Worm (Caenorhabditis elegans) whole organism, L2 larva: ENCODE data around the gene F23F12.13.
A peak's percentile ranks its signal among the peaks of the same experiment; 100 is the strongest.

Source experiments
- C34F6.9 ChIP-seq: fragments of 150-350 bp; optimal IDR thresholded peaks from 2 replicates; lab custom pipeline; 2014; ENCODE audit warnings: missing biosample characterization, missing genetic modification characterization
- F13H6.1 ChIP-seq: sonication (generic microtip); optimal IDR thresholded peaks from 2 replicates; lab custom pipeline; 2016; ENCODE audit warnings: missing genetic modification characterization, missing compliant biosample characterization
- R02D3.7 ChIP-seq: fragments of 150-350 bp; optimal IDR thresholded peaks from 2 replicates; lab custom pipeline; 2014; ENCODE audit warnings: missing biosample characterization, missing genetic modification characterization
- Y55F3AM.14 ChIP-seq: fragments of 200-800 bp; sonication (Bioruptor generic); optimal IDR thresholded peaks from 2 replicates; lab custom pipeline; 2018; ENCODE audit warnings: mild to moderate bottlenecking, missing genetic modification characterization, missing compliant biosample characterization
- ZK546.5 ChIP-seq: sonication (generic microtip); optimal IDR thresholded peaks from 2 replicates; lab custom pipeline; 2017; ENCODE audit warnings: missing biosample characterization, missing genetic modification characterization
- alr-1 ChIP-seq: fragments of 150-350 bp; optimal IDR thresholded peaks from 2 replicates; lab custom pipeline; 2014; ENCODE audit warnings: missing biosample characterization, missing genetic modification characterization
- aly-2 ChIP-seq: fragments of 150-350 bp; optimal IDR thresholded peaks from 2 replicates; lab custom pipeline; 2014; ENCODE audit warnings: missing biosample characterization, missing genetic modification characterization
- ama-1 ChIP-seq: fragments of 150-350 bp; optimal IDR thresholded peaks from 2 replicates; lab custom pipeline; 2018; ENCODE audit warnings: inconsistent platforms
- blmp-1 ChIP-seq: sonication (generic microtip); optimal IDR thresholded peaks from 2 replicates; lab custom pipeline; 2017; ENCODE audit warnings: missing genetic modification characterization, mild to moderate bottlenecking, missing compliant biosample characterization, antibody characterized with exemption, moderate library complexity; ENCODE audit not compliant: insufficient read depth
- ceh-16 ChIP-seq: fragments of 150-350 bp; optimal IDR thresholded peaks from 2 replicates; lab custom pipeline; 2014; ENCODE audit warnings: missing biosample characterization, missing genetic modification characterization
- ceh-82 ChIP-seq: fragments of 150-350 bp; optimal IDR thresholded peaks from 2 replicates; lab custom pipeline; 2014; ENCODE audit warnings: missing biosample characterization, missing genetic modification characterization
- crh-2 ChIP-seq: sonication (generic microtip); optimal IDR thresholded peaks from 2 replicates; lab custom pipeline; 2017; ENCODE audit warnings: missing biosample characterization, missing genetic modification characterization
- dmd-4 ChIP-seq: sonication (generic microtip); optimal IDR thresholded peaks from 2 replicates; lab custom pipeline; 2017; ENCODE audit warnings: missing biosample characterization, missing genetic modification characterization
- egl-27 ChIP-seq: sonication (generic microtip); optimal IDR thresholded peaks from 3 replicates; lab custom pipeline; 2017; ENCODE audit warnings: missing biosample characterization, missing genetic modification reagents, missing genetic modification characterization
- elt-1 ChIP-seq: fragments of 150-350 bp; optimal IDR thresholded peaks from 2 replicates; lab custom pipeline; 2014; ENCODE audit warnings: missing biosample characterization, missing genetic modification characterization
- elt-3 ChIP-seq: sonication (generic microtip); optimal IDR thresholded peaks from 2 replicates; lab custom pipeline; 2017; ENCODE audit warnings: missing biosample characterization, missing genetic modification characterization
- fos-1 ChIP-seq: fragments of 150-350 bp; optimal IDR thresholded peaks from 2 replicates; lab custom pipeline; 2014; ENCODE audit warnings: missing biosample characterization, missing genetic modification characterization
- gmeb-1 ChIP-seq: fragments of 150-350 bp; optimal IDR thresholded peaks from 2 replicates; lab custom pipeline; 2014; ENCODE audit warnings: missing biosample characterization, missing genetic modification characterization
- lin-11 ChIP-seq: fragments of 150-350 bp; sonication (generic microtip); optimal IDR thresholded peaks from 2 replicates; lab custom pipeline; 2014; ENCODE audit warnings: missing biosample characterization, missing genetic modification characterization, inconsistent platforms, mixed read lengths
- lin-13 ChIP-seq: fragments of 150-350 bp; optimal IDR thresholded peaks from 2 replicates; lab custom pipeline; 2014; ENCODE audit warnings: missing biosample characterization, missing genetic modification reagents, missing genetic modification characterization
- lin-39 ChIP-seq: fragments of 150-350 bp; optimal IDR thresholded peaks from 2 replicates; lab custom pipeline; 2014; ENCODE audit warnings: missing biosample characterization, missing genetic modification reagents, missing genetic modification characterization
- lsy-2 ChIP-seq, 2 experiments: fragments of 150-350 bp in 1 of 2; sonication (generic microtip) in 1 of 2; optimal IDR thresholded peaks; 2 replicates each; lab custom pipeline; 2014 to 2017; ENCODE audit warnings: missing biosample characterization in 2 of 2, missing genetic modification characterization in 2 of 2
- mab-5 ChIP-seq: fragments of 150-350 bp; optimal IDR thresholded peaks from 2 replicates; lab custom pipeline; 2014; ENCODE audit warnings: missing biosample characterization, missing genetic modification characterization
- mbf-1 ChIP-seq: sonication (generic microtip); optimal IDR thresholded peaks from 2 replicates; lab custom pipeline; 2017; ENCODE audit warnings: missing biosample characterization, missing genetic modification characterization
- mdl-1 ChIP-seq, 2 experiments: fragments of 150-350 bp in 1 of 2; sonication (generic microtip) in 1 of 2; optimal IDR thresholded peaks; 2 replicates each; lab custom pipeline; 2017; ENCODE audit warnings: missing biosample characterization in 2 of 2, missing genetic modification characterization in 2 of 2
- nhr-10 ChIP-seq: sonication (generic microtip); optimal IDR thresholded peaks from 2 replicates; lab custom pipeline; 2017; ENCODE audit warnings: missing biosample characterization, missing genetic modification characterization
- nhr-11 ChIP-seq: fragments of 150-350 bp; optimal IDR thresholded peaks from 2 replicates; lab custom pipeline; 2014; ENCODE audit warnings: missing biosample characterization, missing genetic modification characterization
- nhr-12 ChIP-seq: fragments of 150-350 bp; optimal IDR thresholded peaks from 2 replicates; lab custom pipeline; 2014; ENCODE audit warnings: missing biosample characterization, missing genetic modification characterization
- nhr-129 ChIP-seq: fragments of 150-350 bp; optimal IDR thresholded peaks from 2 replicates; lab custom pipeline; 2014; ENCODE audit warnings: missing biosample characterization, missing genetic modification characterization
- nhr-21 ChIP-seq: fragments of 150-350 bp; optimal IDR thresholded peaks from 2 replicates; lab custom pipeline; 2014; ENCODE audit warnings: missing biosample characterization, missing genetic modification characterization
- nhr-23 ChIP-seq: fragments of 150-350 bp; optimal IDR thresholded peaks from 2 replicates; lab custom pipeline; 2014; ENCODE audit warnings: missing biosample characterization, missing genetic modification reagents, missing genetic modification characterization
- nhr-237 ChIP-seq: fragments of 150-350 bp; optimal IDR thresholded peaks from 2 replicates; lab custom pipeline; 2014; ENCODE audit warnings: missing biosample characterization, missing genetic modification characterization
- nhr-25 ChIP-seq: fragments of 150-350 bp; sonication (generic microtip); optimal IDR thresholded peaks from 3 replicates; lab custom pipeline; 2014; ENCODE audit warnings: missing biosample characterization, missing genetic modification characterization
- nhr-6 ChIP-seq: fragments of 150-350 bp; optimal IDR thresholded peaks from 2 replicates; lab custom pipeline; 2014; ENCODE audit warnings: missing biosample characterization, missing genetic modification characterization
- nhr-77 ChIP-seq: fragments of 150-350 bp; optimal IDR thresholded peaks from 2 replicates; lab custom pipeline; 2014; ENCODE audit warnings: missing biosample characterization, missing genetic modification characterization
- peb-1 ChIP-seq: fragments of 150-350 bp; optimal IDR thresholded peaks from 2 replicates; lab custom pipeline; 2014; ENCODE audit warnings: missing biosample characterization, missing genetic modification characterization
- sem-4 ChIP-seq: fragments of 150-350 bp; optimal IDR thresholded peaks from 2 replicates; lab custom pipeline; 2014; ENCODE audit warnings: missing biosample characterization, missing genetic modification reagents, missing genetic modification characterization
- skn-1 ChIP-seq: sonication (generic microtip); optimal IDR thresholded peaks from 2 replicates; lab custom pipeline; 2017; ENCODE audit warnings: missing biosample characterization, missing genetic modification characterization
- sma-3 ChIP-seq: sonication (generic microtip); optimal IDR thresholded peaks from 2 replicates; lab custom pipeline; 2016; ENCODE audit warnings: missing genetic modification reagents, missing genetic modification characterization, missing compliant biosample characterization
- sma-9 ChIP-seq, 2 experiments: fragments of 150-350 bp in 1 of 2; sonication (generic microtip) in 1 of 2; optimal IDR thresholded peaks; 2 replicates each; lab custom pipeline; 2014 to 2016; ENCODE audit warnings: missing genetic modification characterization in 2 of 2, mild to moderate bottlenecking in 1 of 2, missing biosample characterization in 1 of 2, missing compliant biosample characterization in 1 of 2, missing genetic modification reagents in 1 of 2, moderate library complexity in 1 of 2
- snpc-4 ChIP-seq: fragments of 150-350 bp; optimal IDR thresholded peaks from 2 replicates; lab custom pipeline; 2014; ENCODE audit warnings: missing biosample characterization, missing genetic modification characterization
- unc-39 ChIP-seq: fragments of 150-350 bp; optimal IDR thresholded peaks from 2 replicates; lab custom pipeline; 2014; ENCODE audit warnings: missing biosample characterization, missing genetic modification characterization
- unc-55 ChIP-seq: fragments of 150-350 bp; sonication (generic microtip); optimal IDR thresholded peaks from 3 replicates; lab custom pipeline; 2014; ENCODE audit warnings: missing biosample characterization, missing genetic modification reagents, missing genetic modification characterization
- unc-62 ChIP-seq: fragments of 150-350 bp; optimal IDR thresholded peaks from 2 replicates; lab custom pipeline; 2014; ENCODE audit warnings: missing biosample characterization, missing genetic modification reagents, missing genetic modification characterization
- zag-1 ChIP-seq: fragments of 150-350 bp; optimal IDR thresholded peaks from 2 replicates; lab custom pipeline; 2014; ENCODE audit warnings: missing biosample characterization, missing genetic modification characterization
- ztf-1 ChIP-seq: fragments of 200-800 bp; sonication (Bioruptor generic); conservative IDR thresholded peaks from 2 replicates; pipeline ENCODE4 v1.3.6; 2022; ENCODE audit warnings: missing genetic modification characterization, missing compliant biosample characterization
- ztf-11 ChIP-seq: sonication (generic microtip); optimal IDR thresholded peaks from 2 replicates; lab custom pipeline; 2017; ENCODE audit warnings: missing biosample characterization, missing genetic modification characterization
- ztf-4 ChIP-seq: fragments of 150-350 bp; optimal IDR thresholded peaks from 2 replicates; lab custom pipeline; 2014; ENCODE audit warnings: missing biosample characterization, missing genetic modification characterization

The F23F12.13 gene

ce11 chrIII:6463679-6464078 lies 31.8 kb upstream of the F23F12.13 start, which contains the start of gene dlc-1:
dlc-1 (minus strand) TSS chrIII:6463779.
- TF ChIP-seq dmd-4 (tag; lab: Kevin White, UChicago) (no peak), lsy-2 (tag; optimal IDR thresholded peaks at IDR 0.05; lab: Kevin White, UChicago) (no peak), sma-3 (GFP tag; lab: Kevin White, UChicago) (no peak), skn-1 (tag; lab: Kevin White, UChicago) (no peak), zag-1 (tag; lab: Kevin White, UChicago) (no peak), peb-1 (tag; lab: Kevin White, UChicago) (no peak), elt-1 (tag; lab: Kevin White, UChicago) (no peak), unc-39 (tag; lab: Kevin White, UChicago) (no peak), ceh-82 (no peak), lin-13 (GFP tag; lab: Kevin White, UChicago) (no peak), ztf-11 (tag; lab: Kevin White, UChicago) (no peak), nhr-25 (no peak), blmp-1 (no peak), nhr-77 (tag; lab: Kevin White, UChicago) (no peak), nhr-21 (tag; lab: Kevin White, UChicago) (no peak), crh-2 (tag; lab: Kevin White, UChicago) (no peak), aly-2 (tag; lab: Kevin White, UChicago) (no peak), fos-1 (tag; lab: Kevin White, UChicago) (no peak), ZK546.5 (tag; lab: Kevin White, UChicago) (no peak)
- TF ChIP-seq, all 48 proteins: peak for 0

ce11 chrIII:6464113-6464571 lies 31.3 kb upstream of the F23F12.13 start:
- TF ChIP-seq blmp-1 (peak; percentile 65), gmeb-1 (tag; lab: Kevin White, UChicago) (peak; percentile 85), ztf-1 (GFP tag; lab: Robert Waterston, UW) (no peak), sma-9 (GFP tag; optimal IDR thresholded peaks at IDR 0.05; lab: Kevin White, UChicago) (peak; percentile 80), sma-9 (tag; optimal IDR thresholded peaks at IDR 0.05; lab: Kevin White, UChicago) (no peak), skn-1 (tag; lab: Kevin White, UChicago) (no peak), zag-1 (tag; lab: Kevin White, UChicago) (peak; percentile 73), nhr-12 (tag; lab: Kevin White, UChicago) (no peak), dmd-4 (tag; lab: Kevin White, UChicago) (no peak), ceh-82 (peak; percentile 66), lin-39 (tag; lab: Kevin White, UChicago) (no peak), peb-1 (tag; lab: Kevin White, UChicago) (peak; percentile 1), nhr-6 (tag; lab: Kevin White, UChicago) (peak; percentile 10), ama-1 (peak; percentile 85), aly-2 (tag; lab: Kevin White, UChicago) (no peak), R02D3.7 (tag; lab: Kevin White, UChicago) (no peak), lin-13 (GFP tag; lab: Kevin White, UChicago) (peak; percentile 66), alr-1 (tag; lab: Kevin White, UChicago) (no peak), crh-2 (tag; lab: Kevin White, UChicago) (peak; percentile 88), egl-27 (tag; lab: Kevin White, UChicago) (no peak), Y55F3AM.14 (GFP tag; lab: Kevin White, UChicago) (peak; percentile 89), nhr-25 (no peak), lin-11 (tag; lab: Kevin White, UChicago) (peak; percentile 67), sem-4 (tag; lab: Kevin White, UChicago) (peak; percentile 68), ztf-4 (tag; lab: Kevin White, UChicago) (peak; percentile 43), C34F6.9 (peak; percentile 79), nhr-77 (tag; lab: Kevin White, UChicago) (no peak), mdl-1 (tag; optimal IDR thresholded peaks at IDR 0.05; lab: Kevin White, UChicago) (peak; percentile 85 to 92), F13H6.1 (tag; lab: Kevin White, UChicago) (peak; percentile 94), unc-55 (peak; percentile 85), nhr-237 (tag; lab: Kevin White, UChicago) (no peak), mbf-1 (tag; lab: Kevin White, UChicago) (no peak), nhr-11 (tag; lab: Kevin White, UChicago) (no peak), ztf-11 (tag; lab: Kevin White, UChicago) (no peak), nhr-10 (tag; lab: Kevin White, UChicago) (no peak), lsy-2 (tag; optimal IDR thresholded peaks at IDR 0.05; lab: Kevin White, UChicago) (peak; percentile 75 to 83), elt-1 (tag; lab: Kevin White, UChicago) (no peak), fos-1 (tag; lab: Kevin White, UChicago) (peak; percentile 98), unc-62 (no peak), elt-3 (tag; lab: Kevin White, UChicago) (no peak), sma-3 (GFP tag; lab: Kevin White, UChicago) (peak; percentile 91), nhr-23 (tag; lab: Kevin White, UChicago) (no peak), ZK546.5 (tag; lab: Kevin White, UChicago) (no peak), snpc-4 (tag; lab: Kevin White, UChicago) (peak; percentile 40), nhr-21 (tag; lab: Kevin White, UChicago) (peak; percentile 86), nhr-129 (peak; percentile 83), unc-39 (tag; lab: Kevin White, UChicago) (no peak), ceh-16 (tag; lab: Kevin White, UChicago) (peak; percentile 62), mab-5 (tag; lab: Kevin White, UChicago) (peak; percentile 79)
